Worm (Caenorhabditis elegans): ENCODE measurements around the gene lfi-1.

Gene lfi-1

DNA sequence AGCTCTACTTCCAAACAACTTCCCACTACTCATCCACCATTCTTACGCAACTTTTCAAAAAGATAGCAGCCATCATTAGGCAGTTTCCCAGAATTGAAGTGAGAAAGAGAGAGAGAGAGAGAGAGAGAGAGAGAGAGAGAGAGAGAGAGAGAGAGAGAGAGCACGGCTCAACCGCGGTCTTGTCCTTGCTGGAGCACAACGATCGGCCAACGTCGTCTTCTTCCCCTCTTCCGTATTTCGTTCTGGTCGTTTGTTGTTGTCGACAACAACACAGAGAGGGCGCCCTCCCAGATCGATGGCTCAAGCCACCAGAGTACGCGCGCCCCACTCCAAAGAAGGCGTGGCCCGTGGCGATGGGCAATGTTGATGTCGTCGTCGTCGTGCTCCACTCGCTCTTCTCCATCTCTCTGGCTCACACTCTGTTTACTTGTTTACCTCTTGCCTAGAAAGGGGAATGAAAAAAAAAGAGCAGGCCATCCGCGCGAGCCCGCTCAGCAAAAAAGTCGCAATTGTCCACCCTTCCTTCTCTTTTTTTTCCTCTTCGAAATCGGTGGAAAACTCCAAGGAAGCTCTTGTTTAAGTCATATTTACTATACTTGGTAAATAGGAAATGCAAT, 5.5 kb downstream of the lfi-1 start (continued):
- no peak for TF ChIP-seq F10B5.3 (tag; optimal IDR thresholded peaks at IDR 0.05)
- TF ChIP-seq tag-97 (GFP tag; IDR thresholded peaks at IDR 0.05) = no peak
- peak in 1 of 2 experiments; percentile 26 for TF ChIP-seq hif-1 (tag; optimal IDR thresholded peaks at IDR 0.05)
- no peak for TF ChIP-seq T26A8.4 (GFP tag; IDR thresholded peaks at IDR 0.05)
- no peak for TF ChIP-seq ztf-7 (tag; optimal IDR thresholded peaks at IDR 0.05)
- TF ChIP-seq daf-12 (tag; optimal IDR thresholded peaks at IDR 0.05) = no peak
- no peak for TF ChIP-seq mdt-29 (GFP tag; IDR thresholded peaks at IDR 0.05)
- no peak for TF ChIP-seq ZK337.2 (GFP tag; IDR thresholded peaks at IDR 0.05)
- TF ChIP-seq mes-2 (tag; optimal IDR thresholded peaks at IDR 0.05; ENCODE audit: poor library complexity, severe bottlenecking) = no peak
- TF ChIP-seq dpl-1 (GFP tag; optimal IDR thresholded peaks at IDR 0.05) = no peak
- TF ChIP-seq ceh-20 (GFP tag; IDR thresholded peaks at IDR 0.05) = no peak
- TF ChIP-seq attf-4 (tag; optimal IDR thresholded peaks at IDR 0.05) = no peak
- TF ChIP-seq lir-3 (tag; optimal IDR thresholded peaks at IDR 0.05) = no peak
- no peak for TF ChIP-seq ces-1 (GFP tag; optimal IDR thresholded peaks at IDR 0.05)
- no peak for TF ChIP-seq nhr-48 (tag; optimal IDR thresholded peaks at IDR 0.05)
- TF ChIP-seq lin-1 (GFP tag; IDR thresholded peaks at IDR 0.05) = no peak
- TF ChIP-seq F37D6.2 (tag; optimal IDR thresholded peaks at IDR 0.05) = peak; percentile 26
- TF ChIP-seq skn-1 (tag; optimal IDR thresholded peaks at IDR 0.05) = no peak
- TF ChIP-seq nhr-77 (tag; optimal IDR thresholded peaks at IDR 0.05) = no peak
- TF ChIP-seq daf-19 (GFP tag; conservative IDR thresholded peaks at IDR 0.05) = no peak
- TF ChIP-seq unc-62 (GFP tag; optimal IDR thresholded peaks at IDR 0.05 in 1 of 2) = peak in 1 of 2 experiments; percentile 55
- TF ChIP-seq unc-62 (tag; optimal IDR thresholded peaks at IDR 0.05) = no peak
- TF ChIP-seq pqm-1 (tag; optimal IDR thresholded peaks at IDR 0.05) = no peak
- TF ChIP-seq F44E2.7 (GFP tag; IDR thresholded peaks at IDR 0.05) = no peak
- peak; percentile 57 for TF ChIP-seq mep-1 (tag; optimal IDR thresholded peaks at IDR 0.05)
- no peak for TF ChIP-seq D1046.2 (GFP tag; IDR thresholded peaks at IDR 0.05)
- TF ChIP-seq php-3 (GFP tag; IDR thresholded peaks at IDR 0.05) = no peak
- no peak for TF ChIP-seq Y5F2A.4 (GFP tag; optimal IDR thresholded peaks at IDR 0.05)
- TF ChIP-seq zip-11 (GFP tag; IDR thresholded peaks at IDR 0.05) = no peak
- TF ChIP-seq jun-1 (tag; optimal IDR thresholded peaks at IDR 0.05) = no peak
- no peak for TF ChIP-seq nhr-41 (GFP tag; IDR thresholded peaks at IDR 0.05)
- no peak for TF ChIP-seq dmd-8 (GFP tag; IDR thresholded peaks at IDR 0.05)
- no peak for TF ChIP-seq egl-27 (tag; optimal IDR thresholded peaks at IDR 0.05)
- no peak for TF ChIP-seq snpc-1.2 (GFP tag; IDR thresholded peaks at IDR 0.05)
- TF ChIP-seq nhr-42 (GFP tag; IDR thresholded peaks at IDR 0.05) = no peak
- TF ChIP-seq zip-2 (tag; optimal IDR thresholded peaks at IDR 0.05) = no peak
- TF ChIP-seq aha-1 (tag) = peak; percentile 5
- no peak; the same call in 1 of the 2 replicates for TF ChIP-seq dmd-6 (GFP tag; IDR thresholded peaks at IDR 0.05)
- no peak for TF ChIP-seq hlh-11 (tag; optimal IDR thresholded peaks at IDR 0.05)
- no peak for TF ChIP-seq nhr-6 (tag; optimal IDR thresholded peaks at IDR 0.05)
- peak; percentile 73 for TF ChIP-seq fkh-10 (GFP tag; optimal IDR thresholded peaks at IDR 0.05)
- no peak for TF ChIP-seq Y105C5A.15 (GFP tag; IDR thresholded peaks at IDR 0.05)
- TF ChIP-seq ctbp-1 (GFP tag; IDR thresholded peaks at IDR 0.05) = peak; percentile 86
- no peak for TF ChIP-seq madf-5 (GFP tag; IDR thresholded peaks at IDR 0.05)
- TF ChIP-seq ceh-62 (tag; optimal IDR thresholded peaks at IDR 0.05) = no peak
- no peak for TF ChIP-seq F49E8.2 (tag; optimal IDR thresholded peaks at IDR 0.05; ENCODE audit: borderline replicate concordance)
- TF ChIP-seq lim-7 (GFP tag; IDR thresholded peaks at IDR 0.05) = no peak
- no peak for TF ChIP-seq gei-8 (GFP tag; optimal IDR thresholded peaks at IDR 0.05)
- TF ChIP-seq duxl-1 (tag; optimal IDR thresholded peaks at IDR 0.05; ENCODE audit: poor library complexity) = no peak
- TF ChIP-seq mxl-3 (GFP tag; optimal IDR thresholded peaks at IDR 0.05) = no peak
- TF ChIP-seq spr-3 (GFP tag; optimal IDR thresholded peaks at IDR 0.05) = no peak
- TF ChIP-seq aly-2 (tag; optimal IDR thresholded peaks at IDR 0.05) = no peak
- TF ChIP-seq ceh-44 (GFP tag; IDR thresholded peaks at IDR 0.05) = no peak

All from whole organism, L4 larva.